Worm (Caenorhabditis elegans) whole organism, midembryonic: ENCODE results near the gene ncap-1.

Source experiments
- T22C8.4 ChIP-seq: fragments of 200-800 bp; sonication (Bioruptor generic); IDR thresholded peaks from 2 replicates; pipeline ENCODE4 v1.3.6; 2022; ENCODE audit warnings: missing genetic modification characterization, missing compliant biosample characterization
- cog-1 ChIP-seq: sonication (generic microtip); optimal IDR thresholded peaks from 2 replicates; lab custom pipeline; 2016; ENCODE audit warnings: missing genetic modification characterization, missing compliant biosample characterization
- flt-1 ChIP-seq: fragments of 200-800 bp; sonication (Bioruptor generic); IDR thresholded peaks from 2 replicates; pipeline ENCODE4 v1.3.6; 2022; ENCODE audit warnings: missing genetic modification characterization, missing compliant biosample characterization
- klf-2 ChIP-seq: fragments of 200-800 bp; sonication (Bioruptor generic); conservative IDR thresholded peaks from 2 replicates; pipeline ENCODE4 v1.3.6; 2022; ENCODE audit warnings: missing genetic modification reagents, missing genetic modification characterization, missing compliant biosample characterization
- med-1 ChIP-seq: sonication (generic microtip); optimal IDR thresholded peaks from 2 replicates; lab custom pipeline; 2017; ENCODE audit warnings: missing genetic modification characterization, mild to moderate bottlenecking, missing compliant biosample characterization, antibody characterized with exemption, missing genetic modification reagents; ENCODE audit not compliant: insufficient read depth
- ref-1 ChIP-seq: fragments of 200-800 bp; sonication (Bioruptor generic); conservative IDR thresholded peaks from 2 replicates; pipeline ENCODE4 v1.3.6; 2022; ENCODE audit warnings: missing genetic modification reagents, missing genetic modification characterization, missing compliant biosample characterization
- tab-1 ChIP-seq: fragments of 200-800 bp; sonication (Bioruptor generic); IDR thresholded peaks from 2 replicates; pipeline ENCODE4 v1.3.6; 2022; ENCODE audit warnings: missing genetic modification characterization, missing compliant biosample characterization
- ztf-23 ChIP-seq: fragments of 200-800 bp; sonication (Bioruptor generic); IDR thresholded peaks from 2 replicates; pipeline ENCODE4 v1.3.6; 2022; ENCODE audit warnings: missing genetic modification reagents, missing genetic modification characterization, missing compliant biosample characterization
- ztf-29 ChIP-seq: fragments of 200-800 bp; sonication (Bioruptor generic); IDR thresholded peaks from 2 replicates; pipeline ENCODE4 v1.3.6; 2022; ENCODE audit warnings: missing genetic modification reagents, missing genetic modification characterization, missing compliant biosample characterization

ncap-1 gene

DNA sequence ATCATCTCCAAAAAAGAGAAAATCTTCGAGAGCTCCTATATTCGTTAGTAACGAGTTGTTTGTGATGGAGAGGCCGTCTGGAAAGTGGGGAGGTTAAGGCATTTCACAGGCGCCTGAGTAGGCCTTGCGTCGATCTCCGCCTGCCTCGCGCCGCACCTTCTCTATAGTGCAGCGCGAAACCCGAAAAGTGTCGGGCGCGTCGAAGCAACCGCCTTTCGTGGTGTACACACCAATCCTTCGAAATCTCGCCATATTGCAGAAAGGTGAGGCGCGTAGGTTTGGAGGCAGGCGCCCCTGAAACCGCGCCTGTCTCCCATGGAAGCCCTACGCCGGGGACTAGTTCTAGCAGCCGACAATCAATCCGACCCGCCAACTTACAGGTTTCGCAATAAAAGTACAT, 10.7 kb upstream of the ncap-1 start:
- TF ChIP-seq cog-1 (tag; lab: Kevin White, UChicago) = no peak
- TF ChIP-seq ztf-29 (GFP tag; lab: Robert Waterston, UW) = no peak
- TF ChIP-seq ref-1 (GFP tag; lab: Robert Waterston, UW) = no peak
- TF ChIP-seq ztf-23 (GFP tag; lab: Robert Waterston, UW) = no peak
- TF ChIP-seq flt-1 (GFP tag; lab: Robert Waterston, UW) = no peak
- TF ChIP-seq klf-2 = no peak
- TF ChIP-seq T22C8.4 (GFP tag; lab: Robert Waterston, UW) = no peak
- TF ChIP-seq med-1 (GFP tag; lab: Kevin White, UChicago) = no peak
- no peak for TF ChIP-seq tab-1

DNA sequence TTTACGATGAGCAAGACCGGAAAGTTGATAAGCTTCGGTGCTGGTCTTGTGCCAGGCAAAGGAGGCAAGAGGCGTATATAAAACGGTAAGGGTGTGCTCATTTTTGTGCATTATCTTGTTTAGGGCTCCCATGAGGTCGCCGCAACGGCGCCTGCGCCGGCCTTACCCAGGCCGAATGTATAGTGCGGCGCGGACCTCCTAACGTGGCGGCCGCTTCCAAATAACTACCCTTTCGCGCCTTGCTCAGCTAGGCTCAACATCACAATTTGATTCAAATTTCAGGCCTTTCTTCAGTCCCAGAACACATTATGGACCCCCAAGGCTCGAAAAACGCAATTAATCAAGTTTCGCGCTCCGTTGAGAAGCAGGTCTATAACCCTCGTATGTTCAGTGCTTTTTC, 8.4 kb upstream of the ncap-1 start, which contains the start of the genes ZK355.3 and ZK355.8:
Gene ZK355.3, minus strand, starts transcription at position 101 of the 400 bp plus-strand sequence.
Gene ZK355.8, plus strand, starts transcription at position 272 of the 400 bp plus-strand sequence.
- no peak for TF ChIP-seq ztf-23 (GFP tag; lab: Robert Waterston, UW)
- no peak for TF ChIP-seq flt-1 (GFP tag; lab: Robert Waterston, UW)
- no peak for TF ChIP-seq tab-1
- no peak for TF ChIP-seq ztf-29 (GFP tag; lab: Robert Waterston, UW)

DNA sequence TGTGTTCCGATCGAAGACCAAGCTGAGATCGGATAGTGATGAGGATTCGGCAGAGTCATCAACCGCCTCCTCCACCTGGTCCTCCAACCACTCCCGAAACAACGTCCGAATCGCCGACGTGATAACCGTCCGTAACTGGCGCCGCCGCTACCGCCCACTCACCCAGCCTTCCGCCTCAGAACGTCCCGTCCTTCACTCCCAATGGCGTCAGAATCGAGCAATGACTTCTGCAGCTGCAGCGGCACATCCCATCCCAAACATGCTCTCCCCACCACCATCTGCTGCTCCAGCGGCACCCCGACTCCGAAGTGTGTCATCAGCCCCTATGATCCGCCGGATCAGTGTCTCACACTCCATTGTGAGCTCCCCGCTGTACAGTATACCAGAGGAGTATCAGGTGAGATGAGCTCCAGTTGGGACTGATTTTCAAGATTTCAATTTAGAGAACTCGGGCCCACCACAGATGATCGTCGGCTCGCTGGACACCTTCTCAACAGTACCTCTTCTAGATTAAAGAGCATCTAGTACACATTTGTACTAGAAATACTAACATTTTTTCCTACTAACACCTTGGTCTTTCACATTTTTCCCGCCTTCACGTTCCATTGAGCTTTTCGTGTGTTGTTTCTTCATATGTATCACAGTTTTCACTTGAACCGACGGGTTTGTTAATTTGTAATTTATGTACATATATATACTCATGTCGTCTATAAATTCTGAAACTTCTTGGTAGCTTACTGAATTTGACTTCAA, 6.9 kb upstream of the ncap-1 start:
- no peak for TF ChIP-seq ref-1 (GFP tag; lab: Robert Waterston, UW)
- TF ChIP-seq klf-2 = no peak
- TF ChIP-seq flt-1 (GFP tag; lab: Robert Waterston, UW) = no peak
- no peak for TF ChIP-seq tab-1
- no peak for TF ChIP-seq cog-1 (tag; lab: Kevin White, UChicago)
- TF ChIP-seq med-1 (GFP tag; lab: Kevin White, UChicago) = no peak
- TF ChIP-seq ztf-29 (GFP tag; lab: Robert Waterston, UW) = no peak

DNA sequence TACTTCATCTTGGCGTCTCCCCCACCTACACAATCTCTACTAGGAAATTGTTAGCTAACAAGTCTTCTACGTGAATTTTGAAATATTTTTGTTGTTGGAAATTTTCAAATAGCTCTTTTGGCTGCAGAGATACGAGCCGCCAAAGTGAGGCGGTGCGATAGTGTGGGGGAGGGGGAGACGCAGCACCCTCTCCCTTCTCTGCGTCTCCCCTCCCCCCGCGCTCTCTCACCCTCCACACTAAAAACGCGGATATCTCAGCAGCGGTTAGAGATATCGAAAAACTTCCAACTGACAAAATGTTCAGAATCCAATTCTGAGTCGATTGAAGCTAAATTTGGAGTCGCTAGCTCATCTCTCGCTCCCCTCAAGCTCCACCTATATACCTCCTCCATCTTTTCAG, 5.9 kb upstream of the ncap-1 start:
- TF ChIP-seq ref-1 (GFP tag; lab: Robert Waterston, UW) (no peak), flt-1 (GFP tag; lab: Robert Waterston, UW) (no peak), med-1 (GFP tag; lab: Kevin White, UChicago) (no peak), klf-2 (no peak), cog-1 (tag; lab: Kevin White, UChicago) (no peak), ztf-29 (GFP tag; lab: Robert Waterston, UW) (no peak), tab-1 (no peak), ztf-23 (GFP tag; lab: Robert Waterston, UW) (no peak), T22C8.4 (GFP tag; lab: Robert Waterston, UW) (no peak)

DNA sequence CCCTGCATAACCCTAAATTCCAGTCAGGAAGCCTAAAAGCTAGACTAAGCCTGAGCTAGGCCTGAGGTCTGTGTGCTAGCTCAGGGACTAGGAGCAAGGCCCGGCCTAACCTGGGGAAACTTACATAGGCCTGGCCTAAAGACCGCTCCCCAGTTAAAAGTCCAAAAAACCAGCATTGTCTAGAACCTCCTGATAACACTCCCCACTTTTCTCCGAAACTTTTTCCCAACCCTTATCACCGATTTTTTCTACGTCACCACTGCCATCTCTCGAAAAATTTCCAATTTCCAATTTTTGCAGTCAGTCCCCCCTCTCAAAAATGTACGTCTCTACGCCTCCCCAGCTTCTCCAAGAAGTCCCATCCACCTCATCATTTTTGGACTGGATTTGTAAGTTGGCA, 4.5 kb upstream of the ncap-1 start, which contains the start of gene ZK355.2:
Gene ZK355.2, plus strand, starts transcription at position 301 of the 400 bp plus-strand sequence.
- TF ChIP-seq klf-2 (no peak), ztf-29 (GFP tag; lab: Robert Waterston, UW) (no peak), tab-1 (no peak), med-1 (GFP tag; lab: Kevin White, UChicago) (no peak), flt-1 (GFP tag; lab: Robert Waterston, UW) (no peak), cog-1 (tag; lab: Kevin White, UChicago) (no peak)

DNA sequence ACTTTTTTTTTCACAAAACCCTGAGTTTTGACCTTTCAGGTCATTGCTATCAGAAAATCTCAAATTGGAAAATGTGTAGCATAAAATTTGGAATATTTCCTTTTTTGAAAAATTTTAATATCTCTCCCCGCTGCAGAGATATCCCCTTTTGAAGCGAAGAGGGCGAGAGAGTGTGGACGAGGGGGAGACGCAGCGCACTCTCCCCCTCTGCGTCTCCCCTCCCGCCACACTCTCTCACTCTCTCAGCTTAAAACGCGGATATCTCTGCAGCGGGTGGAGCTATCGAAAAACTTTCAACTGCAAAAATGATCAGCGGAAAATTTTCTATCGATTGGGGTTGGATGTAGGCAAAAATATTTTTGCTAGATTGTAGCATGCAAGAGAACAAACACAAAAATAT, 3.7 kb upstream of the ncap-1 start:
- TF ChIP-seq T22C8.4 (GFP tag; lab: Robert Waterston, UW) = no peak
- no peak for TF ChIP-seq med-1 (GFP tag; lab: Kevin White, UChicago)
- no peak for TF ChIP-seq ref-1 (GFP tag; lab: Robert Waterston, UW)
- TF ChIP-seq ztf-23 (GFP tag; lab: Robert Waterston, UW) = no peak
- no peak for TF ChIP-seq klf-2
- TF ChIP-seq cog-1 (tag; lab: Kevin White, UChicago) = no peak
- no peak for TF ChIP-seq ztf-29 (GFP tag; lab: Robert Waterston, UW)
- no peak for TF ChIP-seq flt-1 (GFP tag; lab: Robert Waterston, UW)
- TF ChIP-seq tab-1 = no peak

DNA sequence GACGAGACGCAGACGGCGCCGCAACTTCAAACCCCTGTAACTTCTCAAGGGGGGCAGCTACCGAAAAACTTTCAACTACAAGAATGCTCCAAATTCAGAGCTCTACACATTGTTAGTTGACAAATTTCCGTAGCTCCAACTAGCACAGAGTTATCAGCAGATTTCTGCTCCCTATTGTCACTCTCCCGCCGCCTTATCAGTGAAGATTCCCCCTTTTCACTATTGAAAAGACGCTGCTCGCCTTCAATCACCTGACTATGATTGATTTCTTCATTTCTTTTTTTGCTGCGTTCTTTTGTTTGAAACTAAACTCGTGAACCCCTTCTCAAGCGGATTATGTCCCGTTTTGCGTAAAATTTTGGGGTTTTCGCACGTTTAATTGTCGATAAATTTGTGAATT, 3.2 kb upstream of the ncap-1 start:
- TF ChIP-seq ztf-29 (GFP tag; lab: Robert Waterston, UW) (no peak), tab-1 (no peak), ztf-23 (GFP tag; lab: Robert Waterston, UW) (no peak), T22C8.4 (GFP tag; lab: Robert Waterston, UW) (no peak), med-1 (GFP tag; lab: Kevin White, UChicago) (no peak), ref-1 (GFP tag; lab: Robert Waterston, UW) (no peak)

DNA sequence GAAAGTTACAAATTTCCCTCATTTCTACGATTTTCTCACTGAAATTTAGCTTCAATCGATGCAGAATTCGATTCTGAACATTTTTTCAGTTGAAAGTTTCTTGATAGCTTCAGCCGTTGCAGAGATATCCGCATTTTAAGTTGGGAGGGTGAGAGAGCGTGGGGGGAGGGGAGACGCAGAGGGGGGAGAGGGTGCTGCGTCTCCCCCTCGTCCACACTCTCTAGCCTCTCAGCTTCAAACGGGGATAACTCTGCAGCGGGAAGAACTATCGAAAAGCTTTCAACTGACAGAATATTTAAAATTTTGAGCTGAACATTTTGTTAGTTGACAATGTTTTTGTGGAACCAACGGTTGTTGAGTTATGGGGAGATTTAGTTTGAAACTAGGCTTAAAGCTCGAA, 2.7 kb upstream of the ncap-1 start:
- TF ChIP-seq ref-1 (GFP tag; lab: Robert Waterston, UW) (no peak), ztf-23 (GFP tag; lab: Robert Waterston, UW) (no peak), tab-1 (no peak)

DNA sequence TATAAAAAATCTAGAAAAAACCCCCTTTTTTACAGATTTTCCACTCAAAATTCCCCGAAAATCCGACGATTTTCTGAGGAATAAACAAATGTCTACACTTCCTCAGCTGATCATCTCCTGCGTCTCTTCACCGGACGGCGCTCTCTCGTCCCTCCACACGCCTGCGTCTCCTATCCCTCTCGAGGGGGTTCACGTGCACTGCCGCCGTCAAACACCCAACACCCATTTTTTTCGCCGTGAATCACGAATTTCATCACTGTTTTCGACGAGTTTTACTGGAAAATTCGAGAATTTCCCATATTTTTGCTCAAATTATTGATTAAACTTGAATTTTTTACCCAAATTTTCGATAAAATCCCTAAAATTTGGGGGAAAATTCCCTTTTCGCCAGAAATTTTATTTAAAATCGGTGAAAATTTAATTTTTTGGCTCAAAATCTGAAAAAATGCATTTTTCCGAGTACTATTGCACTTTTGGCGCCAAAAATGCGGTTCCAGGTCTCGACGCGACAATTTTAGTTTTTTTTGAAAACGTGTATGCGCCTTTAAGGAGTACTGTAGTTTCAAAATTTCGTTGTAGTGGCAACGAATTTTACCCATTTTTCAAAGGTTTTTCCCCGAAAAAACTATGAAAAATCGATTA, 1.8 kb upstream of the ncap-1 start:
- TF ChIP-seq T22C8.4 (GFP tag; lab: Robert Waterston, UW) (no peak), tab-1 (no peak), med-1 (GFP tag; lab: Kevin White, UChicago) (no peak), flt-1 (GFP tag; lab: Robert Waterston, UW) (no peak), klf-2 (no peak), ztf-23 (GFP tag; lab: Robert Waterston, UW) (no peak), cog-1 (tag; lab: Kevin White, UChicago) (no peak), ztf-29 (GFP tag; lab: Robert Waterston, UW) (no peak), ref-1 (GFP tag; lab: Robert Waterston, UW) (no peak)
